Worm (Caenorhabditis elegans) whole organism, early embryonic: ENCODE measurements around the gene srh-190.

Experiments used
- F13C5.2 ChIP-seq: sonication (generic microtip); optimal IDR thresholded peaks from 2 replicates; lab custom pipeline; 2017; ENCODE audit warnings: mild to moderate bottlenecking, missing genetic modification characterization, inconsistent platforms, missing compliant biosample characterization
- ama-1 ChIP-seq: fragments of 150-350 bp; optimal IDR thresholded peaks from 2 replicates; lab custom pipeline; 2014

DNA sequence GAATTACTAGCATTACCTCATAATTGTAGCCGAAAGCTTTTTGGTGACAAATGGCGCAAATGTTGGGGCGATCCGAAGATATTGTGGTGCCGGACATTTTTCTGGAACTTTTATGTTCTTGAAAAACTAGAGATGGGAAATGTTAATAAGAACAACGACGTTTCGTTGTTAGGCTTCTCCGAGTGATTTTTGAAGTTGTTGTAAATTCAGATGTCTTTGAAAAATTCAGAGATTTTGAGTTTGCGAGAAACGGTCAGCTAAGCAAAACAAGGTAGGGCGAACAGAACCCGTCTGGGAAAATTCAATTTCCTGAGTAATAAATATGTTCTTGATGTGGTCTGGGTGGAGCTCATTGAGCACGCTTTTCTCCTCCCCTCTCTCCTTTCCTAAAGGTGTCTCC lies 16.8 kb upstream of the srh-190 start, which contains the start of gene nhr-124:
- no peak for TF ChIP-seq ama-1 (lab: Kevin White, UChicago)
- TF ChIP-seq F13C5.2 (tag; lab: Kevin White, UChicago), result no peak
